Fruit fly (Drosophila melanogaster): ENCODE measurements around the gene Axn.

The Axn gene

dm6 chr3R:30056592-30057135 is 34.0 kb downstream of the Axn start, which contains the start of the genes CG7950 and Rpp14a (continued):
- peak; percentile 26; the same call in 1 of the 2 replicates for TF ChIP-seq CG13287 (GFP tag; IDR thresholded peaks at IDR 0.05; ENCODE audit: partially characterized antibody)
- TF ChIP-seq CoRest (tag; optimal IDR thresholded peaks at IDR 0.05) = peak; percentile 81
- 0 out of 2 replicates have a peak, but pooled peaks have one; percentile 33 for TF ChIP-seq Oaz (GFP tag; IDR thresholded peaks at IDR 0.05)
- TF ChIP-seq BEAF-32 (GFP tag; optimal IDR thresholded peaks at IDR 0.05) = peak; percentile 31
- TF ChIP-seq cad (GFP tag; optimal IDR thresholded peaks at IDR 0.05) = no peak
- TF ChIP-seq sima (GFP tag; optimal IDR thresholded peaks at IDR 0.05) = peak; percentile 69
- no peak for TF ChIP-seq Dref (GFP tag; IDR thresholded peaks at IDR 0.05)
- TF ChIP-seq CG12299 (tag; optimal IDR thresholded peaks at IDR 0.05) = peak; percentile 79
- no peak for TF ChIP-seq Hand (GFP tag; optimal IDR thresholded peaks at IDR 0.05)
- peak; percentile 65 for TF ChIP-seq Nf-YC (tag; optimal IDR thresholded peaks at IDR 0.05)
- peak; percentile 19 for TF ChIP-seq CG12071 (GFP tag; optimal IDR thresholded peaks at IDR 0.05)
- TF ChIP-seq CG11695 (GFP tag; IDR thresholded peaks at IDR 0.05) = peak; percentile 61; the same call in 2 of the 3 replicates
- TF ChIP-seq Bteb2 (GFP tag; optimal IDR thresholded peaks at IDR 0.05) = peak; percentile 82
- no peak for TF ChIP-seq CG7928 (GFP tag; optimal IDR thresholded peaks at IDR 0.05)
- peak; percentile 44 for TF ChIP-seq CG14667 (GFP tag; IDR thresholded peaks at IDR 0.05)
- no peak for TF ChIP-seq wek (GFP tag; optimal IDR thresholded peaks at IDR 0.05)
- peak; percentile 46 for TF ChIP-seq CG30020 (tag; optimal IDR thresholded peaks at IDR 0.05)
- peak; percentile 54 for TF ChIP-seq odd (GFP tag; optimal IDR thresholded peaks at IDR 0.05)
- TF ChIP-seq slp2 (GFP tag; optimal IDR thresholded peaks at IDR 0.05) = peak; percentile 58
- peak; percentile 61; the same call in 1 of the 2 replicates for TF ChIP-seq CG8765 (GFP tag; IDR thresholded peaks at IDR 0.05)
- TF ChIP-seq ewg (GFP tag; optimal IDR thresholded peaks at IDR 0.05) = peak; percentile 48
- peak; percentile 60 for TF ChIP-seq Oli (tag; optimal IDR thresholded peaks at IDR 0.05)
- TF ChIP-seq CG12104 (GFP tag; optimal IDR thresholded peaks at IDR 0.05) = no peak
- peak; percentile 79 for TF ChIP-seq NfI (GFP tag; optimal IDR thresholded peaks at IDR 0.05)
- TF ChIP-seq bab2 (GFP tag; optimal IDR thresholded peaks at IDR 0.05) = peak; percentile 82
- TF ChIP-seq pb (GFP tag; optimal IDR thresholded peaks at IDR 0.05) = no peak
- TF ChIP-seq NC2α (GFP tag; optimal IDR thresholded peaks at IDR 0.05) = no peak
- TF ChIP-seq p53 (GFP tag; optimal IDR thresholded peaks at IDR 0.05) = no peak
- TF ChIP-seq en (GFP tag; optimal IDR thresholded peaks at IDR 0.05) = peak; percentile 29
- peak; percentile 72 for TF ChIP-seq CG11398 (GFP tag; optimal IDR thresholded peaks at IDR 0.05)
- TF ChIP-seq CG11093 (GFP tag; IDR thresholded peaks at IDR 0.05) = no peak
- TF ChIP-seq HmgZ (tag; optimal IDR thresholded peaks at IDR 0.05) = peak; percentile 89
- peak; percentile 89 for TF ChIP-seq CG1603 (tag; optimal IDR thresholded peaks at IDR 0.05)
- peak; percentile 67 for TF ChIP-seq CG10654 (GFP tag; optimal IDR thresholded peaks at IDR 0.05)
- TF ChIP-seq CG10147 (GFP tag; optimal IDR thresholded peaks at IDR 0.05) = peak; percentile 68
- no peak for TF ChIP-seq CG14965 (GFP tag; optimal IDR thresholded peaks at IDR 0.05; ENCODE audit: borderline replicate concordance)
- peak; percentile 46 for TF ChIP-seq abd-A (tag; optimal IDR thresholded peaks at IDR 0.05)
- peak; percentile 80 for TF ChIP-seq Drgx (GFP tag; IDR thresholded peaks at IDR 0.05)
- peak; percentile 86 for TF ChIP-seq CG9817 (tag; optimal IDR thresholded peaks at IDR 0.05)
- TF ChIP-seq wdn (GFP tag; IDR thresholded peaks at IDR 0.05) = peak; percentile 66
- peak; percentile 43 for TF ChIP-seq Meics (GFP tag; optimal IDR thresholded peaks at IDR 0.05)
- peak; percentile 62 for TF ChIP-seq CG13296 (GFP tag; optimal IDR thresholded peaks at IDR 0.05)
- TF ChIP-seq CG13894 (tag; optimal IDR thresholded peaks at IDR 0.05) = peak; percentile 84
- peak; percentile 71 for TF ChIP-seq CG9727 (GFP tag; optimal IDR thresholded peaks at IDR 0.05)
- TF ChIP-seq CG17359 (tag; optimal IDR thresholded peaks at IDR 0.05) = peak; percentile 69
- TF ChIP-seq HLH4C (GFP tag; IDR thresholded peaks at IDR 0.05; ENCODE audit: partially characterized antibody) = no peak
- TF ChIP-seq B-H2 (GFP tag; optimal IDR thresholded peaks at IDR 0.05) = peak; percentile 85
- TF ChIP-seq maf-S (GFP tag; optimal IDR thresholded peaks at IDR 0.05) = peak; percentile 74
- TF ChIP-seq GATAe (GFP tag; conservative IDR thresholded peaks at IDR 0.05) = no peak
- TF ChIP-seq YL-1 (GFP tag; optimal IDR thresholded peaks at IDR 0.05) = peak; percentile 83

Measured in whole organism, embryonic.